Fruit fly (Drosophila melanogaster): Measurements from ENCODE around the gene CG12104.

Gene CG12104

dm6 chr3L:1618116-1618727 lies 15.7 kb upstream of the CG12104 start, which contains the start of the genes CG13926, ABCB7 and CG33230 (continued):
- TF ChIP-seq unc-4 (GFP tag; IDR thresholded peaks at IDR 0.05; ENCODE audit: partially characterized antibody) (0 out of 2 replicates have a peak, but pooled peaks have one; percentile 38), CG31388 (GFP tag; optimal IDR thresholded peaks at IDR 0.05) (no peak), Doc3 (GFP tag; IDR thresholded peaks at IDR 0.05; ENCODE audit: partially characterized antibody) (0 out of 3 replicates have a peak, but pooled peaks have one; percentile 39), CG16815 (GFP tag; optimal IDR thresholded peaks at IDR 0.05) (no peak), vvl (GFP tag; IDR thresholded peaks at IDR 0.05) (peak; percentile 32; the same call in 1 of the 2 replicates), Hmr (GFP tag; optimal IDR thresholded peaks at IDR 0.05) (peak; percentile 31), CG13123 (GFP tag; optimal IDR thresholded peaks at IDR 0.05) (no peak), CG3847 (GFP tag; IDR thresholded peaks at IDR 0.05) (peak; percentile 38; the same call in 1 of the 2 replicates), CG3281 (GFP tag; optimal IDR thresholded peaks at IDR 0.05) (peak; percentile 55), Dbx (GFP tag; IDR thresholded peaks at IDR 0.05) (0 out of 3 replicates have a peak, but pooled peaks have one; percentile 42), Dref (GFP tag; IDR thresholded peaks at IDR 0.05) (0 out of 2 replicates have a peak, but pooled peaks have one; percentile 10), HLH54F (GFP tag; optimal IDR thresholded peaks at IDR 0.05) (peak; percentile 21), Jarid2 (GFP tag; optimal IDR thresholded peaks at IDR 0.05) (no peak), tap (tag; optimal IDR thresholded peaks at IDR 0.05) (no peak), HLH4C (GFP tag; IDR thresholded peaks at IDR 0.05; ENCODE audit: partially characterized antibody) (0 out of 3 replicates have a peak, but pooled peaks have one; percentile 34), slou (GFP tag; optimal IDR thresholded peaks at IDR 0.05) (no peak), CG1832 (GFP tag; optimal IDR thresholded peaks at IDR 0.05) (no peak), Mad (GFP tag; optimal IDR thresholded peaks at IDR 0.05) (peak; percentile 9), CG13624 (GFP tag; optimal IDR thresholded peaks at IDR 0.05) (peak; percentile 35), CG8924 (tag; optimal IDR thresholded peaks at IDR 0.05) (peak; percentile 4), knrl (GFP tag; IDR thresholded peaks at IDR 0.05; ENCODE audit: partially characterized antibody) (peak; percentile 71), CG6854 (GFP tag; optimal IDR thresholded peaks at IDR 0.05) (no peak), hbn (GFP tag; IDR thresholded peaks at IDR 0.05; ENCODE audit: partially characterized antibody) (0 out of 2 replicates have a peak, but pooled peaks have one; percentile 21), CG9727 (GFP tag; optimal IDR thresholded peaks at IDR 0.05) (peak; percentile 29), CG11398 (GFP tag; optimal IDR thresholded peaks at IDR 0.05) (no peak), CG9817 (tag; optimal IDR thresholded peaks at IDR 0.05) (peak; percentile 6), Bdp1 (GFP tag; optimal IDR thresholded peaks at IDR 0.05) (peak; percentile 13), Mes4 (GFP tag; optimal IDR thresholded peaks at IDR 0.05) (no peak), btn (GFP tag; optimal IDR thresholded peaks at IDR 0.05) (no peak), phol (tag; optimal IDR thresholded peaks at IDR 0.05) (peak; percentile 52), Drgx (GFP tag; IDR thresholded peaks at IDR 0.05) (0 out of 2 replicates have a peak, but pooled peaks have one; percentile 12), Lpt (GFP tag; optimal IDR thresholded peaks at IDR 0.05) (no peak), Dek (tag; optimal IDR thresholded peaks at IDR 0.05) (peak; percentile 1), CG18599 (GFP tag; optimal IDR thresholded peaks at IDR 0.05) (peak; percentile 61), dysf (GFP tag; IDR thresholded peaks at IDR 0.05) (0 out of 3 replicates have a peak, but pooled peaks have one; percentile 30), Meics (GFP tag; optimal IDR thresholded peaks at IDR 0.05) (peak; percentile 45), CG18619 (GFP tag; optimal IDR thresholded peaks at IDR 0.05) (peak; percentile 14), grau (tag; optimal IDR thresholded peaks at IDR 0.05) (peak; percentile 37), Bgb (GFP tag; IDR thresholded peaks at IDR 0.05; ENCODE audit: partially characterized antibody) (peak; percentile 47), Fer1 (GFP tag; optimal IDR thresholded peaks at IDR 0.05) (peak; percentile 27), exex (tag; optimal IDR thresholded peaks at IDR 0.05) (peak; percentile 39), Vsx1 (GFP tag; optimal IDR thresholded peaks at IDR 0.05) (no peak), CG10274 (GFP tag; optimal IDR thresholded peaks at IDR 0.05) (peak; percentile 95), twi (tag; optimal IDR thresholded peaks at IDR 0.05) (no peak), CG15514 (GFP tag; optimal IDR thresholded peaks at IDR 0.05) (peak; percentile 99)
